Fruit fly (Drosophila melanogaster): ENCODE results near the gene CG17776.

DNA sequence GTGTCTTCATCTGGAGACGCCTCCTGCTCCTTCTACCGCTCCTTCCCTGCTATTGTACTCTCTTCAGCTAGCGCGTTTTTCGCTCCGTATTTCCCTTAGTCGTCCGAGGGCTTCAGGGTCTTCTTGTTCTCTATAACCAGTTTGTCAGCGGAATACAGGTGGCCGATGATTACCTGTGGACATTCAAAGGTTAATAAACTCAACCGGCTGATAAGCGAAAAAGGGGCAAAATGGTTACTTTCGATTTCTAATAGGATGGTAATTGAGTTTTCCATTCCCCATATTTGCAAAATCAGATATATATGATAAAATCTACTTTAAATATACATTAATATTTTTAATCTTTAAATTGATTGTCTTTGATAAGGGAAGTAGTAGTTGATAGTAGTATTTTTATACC is 35.9 kb upstream of the CG17776 start:
- TF ChIP-seq pad (GFP tag; optimal IDR thresholded peaks at IDR 0.05) (no peak), kay (GFP tag; ENCODE audit: borderline replicate concordance) (no peak), cnc (optimal IDR thresholded peaks at IDR 0.05) (no peak)
